Worm (Caenorhabditis elegans) whole organism, L4 larva: ENCODE measurements around the gene C06E1.9.

ENCODE experiments used
- ZK546.5 ChIP-seq, 2 experiments: sonication (generic microtip); optimal IDR thresholded peaks; 2 replicates each; lab custom pipeline; 2017; ENCODE audit warnings: missing biosample characterization in 2 of 2, missing genetic modification characterization in 2 of 2
- aly-2 ChIP-seq: sonication (generic microtip); optimal IDR thresholded peaks from 2 replicates; lab custom pipeline; 2018; ENCODE audit warnings: missing biosample characterization, missing genetic modification characterization
- ama-1 ChIP-seq: fragments of 150-350 bp; optimal IDR thresholded peaks from 2 replicates; lab custom pipeline; 2014; ENCODE audit warnings: inconsistent platforms, mixed read lengths
- egl-43 ChIP-seq: fragments of 200-800 bp; sonication (Bioruptor generic); IDR thresholded peaks from 2 replicates; pipeline ENCODE4 v1.3.6; 2022; ENCODE audit warnings: missing genetic modification reagents, missing genetic modification characterization, missing compliant biosample characterization
- fkh-10 ChIP-seq: fragments of 150-350 bp; optimal IDR thresholded peaks from 2 replicates; lab custom pipeline; 2014; ENCODE audit warnings: missing biosample characterization, missing genetic modification reagents, missing genetic modification characterization
- mxl-3 ChIP-seq: fragments of 200-800 bp; sonication (Bioruptor generic); optimal IDR thresholded peaks from 2 replicates; lab custom pipeline; 2018; ENCODE audit warnings: mild to moderate bottlenecking, missing genetic modification characterization, missing compliant biosample characterization
- nhr-25 ChIP-seq: sonication (generic microtip); optimal IDR thresholded peaks from 2 replicates; lab custom pipeline; 2017; ENCODE audit warnings: missing genetic modification characterization, mild to moderate bottlenecking, missing compliant biosample characterization, antibody characterized with exemption, moderate library complexity, borderline replicate concordance; ENCODE audit not compliant: insufficient read depth
- unc-39 ChIP-seq: sonication (generic microtip); optimal IDR thresholded peaks from 2 replicates; lab custom pipeline; 2017; ENCODE audit warnings: missing biosample characterization, missing genetic modification characterization
- ztf-11 ChIP-seq: fragments of 150-350 bp; optimal IDR thresholded peaks from 2 replicates; lab custom pipeline; 2014; ENCODE audit warnings: missing biosample characterization, missing genetic modification characterization

- TF ChIP-seq unc-39 (tag; lab: Kevin White, UChicago) (no peak), ama-1 (lab: Kevin White, UChicago) (no peak), nhr-25 (tag; lab: Kevin White, UChicago) (no peak), ztf-11 (tag; lab: Kevin White, UChicago) (no peak), egl-43 (no peak), aly-2 (tag; lab: Kevin White, UChicago) (no peak), mxl-3 (GFP tag; lab: Kevin White, UChicago) (no peak), ZK546.5 (tag; optimal IDR thresholded peaks at IDR 0.05; lab: Kevin White, UChicago) (no peak), fkh-10 (GFP tag; lab: Kevin White, UChicago) (peak; percentile 92)
Observed at ce11 chrIII:8588592-8589153, 20.9 kb downstream of the C06E1.9 start, which contains the start of gene glr-1.
